Fruit fly (Drosophila melanogaster) whole organism, wandering third instar larva: ENCODE results near the gene CG9616.

Experiments
- Abd-B ChIP-seq: fragments of >200 bp; optimal IDR thresholded peaks from 2 replicates; lab custom pipeline; 2017; ENCODE audit warnings: missing biosample characterization, missing genetic modification characterization
- CG32264 ChIP-seq: fragments of 200-800 bp; sonication (Bioruptor generic); optimal IDR thresholded peaks from 2 replicates; lab custom pipeline; 2016; ENCODE audit warnings: missing biosample characterization, missing genetic modification characterization
- CG9705 ChIP-seq: fragments of 200-800 bp; sonication (Bioruptor generic); optimal IDR thresholded peaks from 2 replicates; lab custom pipeline; 2018; ENCODE audit warnings: missing biosample characterization, mild to moderate bottlenecking, missing genetic modification characterization
- Dfd ChIP-seq: fragments of >200 bp; optimal IDR thresholded peaks from 2 replicates; lab custom pipeline; 2017; ENCODE audit warnings: missing biosample characterization, missing genetic modification characterization
- Dif ChIP-seq: fragments of 200-275, 200-300 bp; sonication (Bioruptor generic); optimal IDR thresholded peaks from 2 replicates; lab custom pipeline; 2018; ENCODE audit warnings: missing biosample characterization, missing genetic modification characterization; ENCODE audit not compliant: partially characterized antibody
- GATAd ChIP-seq: sonication (Bioruptor generic); optimal IDR thresholded peaks from 2 replicates; lab custom pipeline; 2016; ENCODE audit warnings: missing biosample characterization, missing genetic modification characterization
- HLH106 ChIP-seq: fragments of 200-800 bp; optimal IDR thresholded peaks from 3 replicates; lab custom pipeline; 2019; ENCODE audit warnings: missing biosample characterization, mild to moderate bottlenecking, missing genetic modification characterization, moderate library complexity
- Hnf4 ChIP-seq: fragments of 200-800 bp; sonication (Bioruptor generic); optimal IDR thresholded peaks from 2 replicates; lab custom pipeline; 2016; ENCODE audit warnings: missing biosample characterization, mild to moderate bottlenecking, missing genetic modification characterization
- Hr83 ChIP-seq: fragments of 200-300 bp; sonication (Bioruptor generic); optimal IDR thresholded peaks from 2 replicates; lab custom pipeline; 2016; ENCODE audit warnings: missing biosample characterization, mild to moderate bottlenecking, missing genetic modification characterization, moderate library complexity; ENCODE audit not compliant: poor library complexity, severe bottlenecking
- Jra ChIP-seq: sonication (Bioruptor generic); optimal IDR thresholded peaks from 2 replicates; lab custom pipeline; 2016; ENCODE audit warnings: missing biosample characterization, missing genetic modification characterization
- Mio ChIP-seq: sonication (Bioruptor generic); optimal IDR thresholded peaks from 2 replicates; lab custom pipeline; 2016; ENCODE audit warnings: missing biosample characterization, missing genetic modification characterization
- Myc ChIP-seq: fragments of >200 bp; optimal IDR thresholded peaks from 2 replicates; lab custom pipeline; 2017
- N ChIP-seq: fragments of >200 bp; optimal IDR thresholded peaks from 2 replicates; lab custom pipeline; 2018; ENCODE audit warnings: missing biosample characterization, missing external identifiers, missing genetic modification characterization
- OdsH ChIP-seq: fragments of 200-800 bp; sonication (Bioruptor generic); optimal IDR thresholded peaks from 2 replicates; lab custom pipeline; 2016; ENCODE audit warnings: missing biosample characterization, mild to moderate bottlenecking, missing genetic modification characterization
- Sp1 ChIP-seq: fragments of 200-800 bp; sonication (Bioruptor generic); optimal IDR thresholded peaks from 3 replicates; lab custom pipeline; 2019; ENCODE audit warnings: missing biosample characterization, mild to moderate bottlenecking, missing genetic modification characterization, moderate library complexity
- Vsx2 ChIP-seq: fragments of 200-300, 225-300 bp; sonication (Bioruptor generic); optimal IDR thresholded peaks from 2 replicates; lab custom pipeline; 2018; ENCODE audit warnings: missing biosample characterization, missing genetic modification characterization; ENCODE audit not compliant: partially characterized antibody
- brk ChIP-seq: fragments of 200-800 bp; sonication (Bioruptor generic); optimal IDR thresholded peaks from 2 replicates; lab custom pipeline; 2016; ENCODE audit warnings: missing biosample characterization, mild to moderate bottlenecking, missing genetic modification characterization
- dmrt93B ChIP-seq: fragments of 200-800 bp; sonication (Bioruptor generic); optimal IDR thresholded peaks from 2 replicates; lab custom pipeline; 2018; ENCODE audit warnings: missing biosample characterization, mild to moderate bottlenecking, missing genetic modification characterization
- dsf ChIP-seq: sonication (Bioruptor generic); optimal IDR thresholded peaks from 2 replicates; lab custom pipeline; 2016; ENCODE audit warnings: missing biosample characterization, missing genetic modification characterization, borderline replicate concordance
- ey ChIP-seq: fragments of 200-800 bp; sonication (Bioruptor generic); optimal IDR thresholded peaks from 2 replicates; lab custom pipeline; 2016; ENCODE audit warnings: missing biosample characterization, missing genetic modification characterization
- foxo ChIP-seq, 2 experiments: fragments of 200-800 bp; sonication (Bioruptor generic); optimal IDR thresholded peaks; 2 replicates in 1 of 2; 3 replicates in 1 of 2; lab custom pipeline; 2016 to 2017; ENCODE audit warnings: missing biosample characterization in 2 of 2, missing genetic modification characterization in 2 of 2
- fru ChIP-seq: fragments of 200-800 bp; sonication (Bioruptor generic); optimal IDR thresholded peaks from 3 replicates; lab custom pipeline; 2016; ENCODE audit warnings: missing biosample characterization, mild to moderate bottlenecking, missing genetic modification characterization
- h ChIP-seq: fragments of 200-800 bp; sonication (Bioruptor generic); optimal IDR thresholded peaks from 3 replicates; lab custom pipeline; 2016; ENCODE audit warnings: missing biosample characterization, mild to moderate bottlenecking, missing genetic modification characterization
- jim ChIP-seq: fragments of 175-275, 200-325 bp; sonication (Bioruptor generic); optimal IDR thresholded peaks from 2 replicates; lab custom pipeline; 2016; ENCODE audit warnings: missing biosample characterization, mild to moderate bottlenecking, missing genetic modification characterization
- lola ChIP-seq: fragments of >200 bp; optimal IDR thresholded peaks from 2 replicates; lab custom pipeline; 2017; ENCODE audit warnings: missing biosample characterization, missing genetic modification characterization
- pan ChIP-seq: fragments of >200 bp; optimal IDR thresholded peaks from 2 replicates; lab custom pipeline; 2017
- psq ChIP-seq: fragments of 200-800 bp; sonication (Bioruptor generic); optimal IDR thresholded peaks from 3 replicates; lab custom pipeline; 2017; ENCODE audit warnings: missing biosample characterization, mild to moderate bottlenecking, missing genetic modification characterization, moderate library complexity
- rgr ChIP-seq: fragments of 200-800 bp; sonication (Bioruptor generic); optimal IDR thresholded peaks from 3 replicates; lab custom pipeline; 2016; ENCODE audit warnings: missing biosample characterization, mild to moderate bottlenecking, missing genetic modification characterization
- sage ChIP-seq: fragments of 200-800 bp; sonication (Bioruptor generic); optimal IDR thresholded peaks from 2 replicates; lab custom pipeline; 2016; ENCODE audit warnings: missing biosample characterization, mild to moderate bottlenecking, missing genetic modification characterization
- sv ChIP-seq: fragments of 200-800 bp; sonication (Bioruptor generic); optimal IDR thresholded peaks from 3 replicates; lab custom pipeline; 2016; ENCODE audit warnings: missing biosample characterization, missing genetic modification characterization
- tai ChIP-seq: sonication (Bioruptor generic); optimal IDR thresholded peaks from 2 replicates; lab custom pipeline; 2016; ENCODE audit warnings: missing biosample characterization, missing genetic modification characterization
- usp ChIP-seq: fragments of >200 bp; optimal IDR thresholded peaks from 2 replicates; lab custom pipeline; 2017; ENCODE audit warnings: missing biosample characterization, missing genetic modification characterization

The CG9616 gene

DNA sequence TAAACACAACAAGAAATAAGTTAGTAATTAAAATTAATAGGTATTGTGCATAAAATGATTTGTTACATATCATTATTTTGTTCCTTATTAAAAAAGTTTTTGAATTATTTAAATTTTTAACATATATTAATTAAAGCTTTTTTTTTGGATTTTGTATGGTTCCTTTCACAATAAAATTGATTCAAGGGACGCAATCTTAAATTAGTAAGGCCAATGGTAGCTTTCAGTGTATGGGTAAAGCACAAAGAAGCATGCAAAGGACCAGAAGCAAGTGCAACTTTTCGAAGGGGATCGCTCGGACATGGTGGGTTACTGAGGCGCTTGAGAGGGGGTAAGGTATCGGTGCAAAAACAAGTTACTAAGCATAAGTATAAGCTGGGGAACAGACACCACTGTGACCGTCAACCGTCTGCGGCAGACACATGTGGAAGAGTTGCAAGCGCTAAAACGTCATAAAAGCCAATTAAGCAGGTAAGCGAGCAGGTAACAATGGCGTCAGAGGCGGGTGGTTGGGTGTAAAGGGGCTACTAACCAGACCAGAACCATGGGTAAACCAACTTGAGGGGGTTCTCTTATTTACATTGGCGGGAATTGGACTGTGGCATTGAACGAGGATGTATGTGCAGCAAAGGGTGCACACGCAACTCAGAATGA lies 30.4 kb upstream of the CG9616 start:
- TF ChIP-seq fru (GFP tag; lab: Kevin White, UChicago): no peak
- no peak for TF ChIP-seq ey (GFP tag; lab: Kevin White, UChicago)
- TF ChIP-seq psq (GFP tag; lab: Kevin White, UChicago): peak; percentile 64
- TF ChIP-seq Dif (GFP tag; lab: Kevin White, UChicago): peak; percentile 52
- TF ChIP-seq usp (GFP tag; lab: Kevin White, UChicago): no peak
- peak; percentile 0 for TF ChIP-seq dmrt93B
- peak; percentile 61 for TF ChIP-seq OdsH (GFP tag; lab: Kevin White, UChicago)
- TF ChIP-seq foxo (GFP tag; optimal IDR thresholded peaks at IDR 0.05; lab: Kevin White, UChicago): peak in 1 of 2 experiments; percentile 59
- peak; percentile 49 for TF ChIP-seq HLH106 (tag; lab: Kevin White, UChicago)
- peak; percentile 74 for TF ChIP-seq Sp1
- TF ChIP-seq Vsx2 (GFP tag; lab: Kevin White, UChicago): peak; percentile 92

DNA sequence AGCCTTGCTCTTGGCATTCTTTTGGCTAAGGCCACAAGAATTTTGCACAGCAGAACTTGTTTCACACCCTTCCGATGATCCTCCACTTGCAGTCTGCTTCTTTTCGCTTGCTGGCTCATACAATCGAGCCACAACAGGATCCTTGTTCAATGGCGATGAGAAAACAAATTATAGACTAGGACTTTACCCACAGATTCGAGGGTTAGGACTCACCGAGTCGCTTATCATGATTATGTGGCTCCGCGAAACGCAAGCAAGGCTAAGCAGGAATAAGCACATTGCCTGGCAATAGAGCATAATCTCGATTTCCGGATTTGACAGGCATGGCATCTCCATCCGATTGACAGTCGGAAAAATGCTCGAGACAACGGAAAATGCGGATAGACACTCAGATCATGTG lies 16.8 kb upstream of the CG9616 start, which contains the start of the genes CG14839 and CG14841:
CG14839 (plus strand) TSS at position 301 of the 400 bp plus-strand sequence.
CG14841 (minus strand) TSS at position 332 of the 400 bp plus-strand sequence.
- TF ChIP-seq N (GFP tag; lab: Kevin White, UChicago) (no peak), CG9705 (GFP tag; lab: Kevin White, UChicago) (no peak), GATAd (no peak), jim (GFP tag; lab: Kevin White, UChicago) (no peak), Hnf4 (GFP tag; lab: Kevin White, UChicago) (no peak), Hr83 (GFP tag; lab: Kevin White, UChicago) (no peak), Mio (GFP tag; lab: Kevin White, UChicago) (no peak), OdsH (GFP tag; lab: Kevin White, UChicago) (no peak), brk (no peak), Abd-B (GFP tag; lab: Kevin White, UChicago) (no peak), Dfd (GFP tag; lab: Kevin White, UChicago) (no peak), h (GFP tag; lab: Kevin White, UChicago) (no peak), psq (GFP tag; lab: Kevin White, UChicago) (no peak), sv (no peak)
- TF ChIP-seq, all 38 proteins: peak for 0

DNA sequence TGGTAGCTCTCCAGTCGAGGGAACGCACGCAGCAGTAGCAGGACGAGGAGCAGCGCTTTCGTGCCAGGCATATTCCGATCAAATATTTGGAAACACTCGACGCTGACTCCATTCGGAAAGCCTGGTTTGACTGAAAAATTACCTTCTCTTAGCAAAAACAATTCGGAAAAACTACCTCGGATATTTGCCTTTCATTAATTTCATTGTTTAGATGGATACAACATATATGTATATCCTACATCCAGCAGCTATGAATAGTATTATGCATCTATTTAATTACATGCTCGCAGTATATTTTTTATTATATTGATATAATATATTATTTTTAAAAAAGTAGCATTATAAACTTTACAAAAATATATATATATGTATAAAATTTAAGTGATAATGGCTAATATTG lies 15.8 kb upstream of the CG9616 start, which contains the start of gene CG14840:
CG14840 (minus strand) TSS at position 101 of the 400 bp plus-strand sequence.
- TF ChIP-seq usp (GFP tag; lab: Kevin White, UChicago) (no peak), dsf (no peak), GATAd (no peak), Myc (lab: Kevin White, UChicago) (no peak), CG32264 (GFP tag; lab: Kevin White, UChicago) (no peak), h (GFP tag; lab: Kevin White, UChicago) (no peak), tai (GFP tag; lab: Kevin White, UChicago) (no peak), Jra (GFP tag; lab: Kevin White, UChicago) (no peak), Dfd (GFP tag; lab: Kevin White, UChicago) (no peak), lola (GFP tag; lab: Kevin White, UChicago) (no peak), Abd-B (GFP tag; lab: Kevin White, UChicago) (no peak), pan (no peak), OdsH (GFP tag; lab: Kevin White, UChicago) (no peak), rgr (GFP tag; lab: Kevin White, UChicago) (no peak), HLH106 (tag; lab: Kevin White, UChicago) (no peak), ey (GFP tag; lab: Kevin White, UChicago) (no peak), N (GFP tag; lab: Kevin White, UChicago) (no peak), fru (GFP tag; lab: Kevin White, UChicago) (no peak)

DNA sequence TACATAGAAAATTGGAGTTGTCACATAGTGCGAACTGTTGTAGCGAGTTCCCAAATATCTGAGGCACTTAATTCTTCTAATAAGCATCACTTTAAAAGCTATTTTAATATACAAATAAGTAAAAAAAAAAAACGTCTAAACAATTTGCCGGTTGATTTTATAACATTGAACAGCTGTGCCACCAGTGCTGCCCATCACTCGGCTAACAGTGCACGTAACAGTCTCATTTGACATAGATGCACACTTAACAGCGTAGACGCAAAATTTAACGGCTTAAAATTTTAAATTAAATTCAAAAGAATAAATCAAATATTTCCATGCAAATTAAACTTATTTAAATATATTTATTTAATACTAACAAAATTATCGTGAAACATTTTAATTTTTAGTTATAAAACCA lies 14.6 kb upstream of the CG9616 start, which contains the start of gene MetRS-m:
MetRS-m (minus strand) TSS at position 171 of the 400 bp plus-strand sequence.
- TF ChIP-seq sv (no peak), sage (GFP tag; lab: Kevin White, UChicago) (peak; percentile 31), pan (no peak)
- TF ChIP-seq, all 38 proteins: peak for 1
